Fruit fly (Drosophila melanogaster): ENCODE measurements around the gene Ets97D.

dm6 chr3R:26882230-26883014, 30.3 kb downstream of the Ets97D start:
- TF ChIP-seq kay (GFP tag; ENCODE audit: borderline replicate concordance) (peak; percentile 67), cic (GFP tag; optimal IDR thresholded peaks at IDR 0.05) (no peak), toe (GFP tag; optimal IDR thresholded peaks at IDR 0.05) (no peak), ovo (GFP tag; optimal IDR thresholded peaks at IDR 0.05) (no peak), Clk (GFP tag; optimal IDR thresholded peaks at IDR 0.05) (no peak), CG7101 (tag; optimal IDR thresholded peaks at IDR 0.05) (no peak), CG1620 (GFP tag; optimal IDR thresholded peaks at IDR 0.05) (no peak), bab1 (GFP tag; optimal IDR thresholded peaks at IDR 0.05) (no peak), CG12768 (GFP tag; optimal IDR thresholded peaks at IDR 0.05) (no peak), Mnt (GFP tag; optimal IDR thresholded peaks at IDR 0.05) (no peak), CG33017 (tag; optimal IDR thresholded peaks at IDR 0.05) (no peak), CG11617 (GFP tag; optimal IDR thresholded peaks at IDR 0.05) (no peak)

Measured in whole organism, adult.